Fruit fly (Drosophila melanogaster) S2 (cell line): ENCODE data around the gene CG33159.

Experiments used
- CG8478 ChIP-seq: fragments of >200 bp; optimal IDR thresholded peaks from 2 replicates; lab custom pipeline; 2018
- CTCF ChIP-seq, 2 experiments: fragments of >200 bp; optimal IDR thresholded peaks; 2 replicates each; lab custom pipeline; 2018

dm6 chr3L:3246378-3247129, 42.3 kb upstream of the CG33159 start:
- TF ChIP-seq CG8478 (lab: Kevin White, UChicago) (no peak), CTCF (optimal IDR thresholded peaks at IDR 0.05; lab: Kevin White, UChicago) (no peak)
